Fruit fly (Drosophila melanogaster) whole organism, pupa: Measurements from ENCODE around the gene CG31323.

ENCODE experiments used
- CG10348 ChIP-seq: fragments of 200-800 bp; sonication (Bioruptor generic); IDR thresholded peaks from 2 replicates; pipeline ENCODE4 v1.3.6; 2022; ENCODE audit warnings: missing biosample characterization, missing genetic modification characterization
- CG14655 ChIP-seq: fragments of 200-800 bp; sonication (Bioruptor generic); optimal IDR thresholded peaks from 3 replicates; lab custom pipeline; 2017; ENCODE audit warnings: mild to moderate bottlenecking, missing biosample characterization, missing genetic modification reagents, missing genetic modification characterization
- CG17806 ChIP-seq: fragments of 200-800 bp; sonication (Bioruptor generic); optimal IDR thresholded peaks from 2 replicates; lab custom pipeline; 2018; ENCODE audit warnings: missing biosample characterization, mild to moderate bottlenecking, missing genetic modification characterization, moderate library complexity
- CG4496 ChIP-seq: fragments of 200-800 bp; sonication (Bioruptor generic); IDR thresholded peaks from 3 replicates; pipeline ENCODE4 v1.3.6; 2022; ENCODE audit warnings: missing biosample characterization, missing genetic modification characterization
- CG8301 ChIP-seq: fragments of 200-800 bp; sonication (Bioruptor generic); optimal IDR thresholded peaks from 2 replicates; lab custom pipeline; 2018; ENCODE audit warnings: missing biosample characterization, mild to moderate bottlenecking, missing genetic modification characterization
- EcR ChIP-seq: fragments of 200-800 bp; sonication (Bioruptor generic); optimal IDR thresholded peaks from 3 replicates; lab custom pipeline; 2019; ENCODE audit warnings: missing biosample characterization, missing genetic modification characterization, mild to moderate bottlenecking, moderate library complexity, missing genetic modification reagents
- Ets98B ChIP-seq: fragments of 200-800 bp; sonication (Bioruptor generic); IDR thresholded peaks from 2 replicates; pipeline ENCODE4 v1.3.6; 2022; ENCODE audit warnings: missing biosample characterization, missing genetic modification characterization
- rn ChIP-seq: fragments of 200-800 bp; sonication (Bioruptor generic); IDR thresholded peaks from 2 replicates; pipeline ENCODE4 v1.3.6; 2022; ENCODE audit warnings: missing biosample characterization, missing genetic modification characterization

- peak; percentile 88 for TF ChIP-seq CG4496 (GFP tag; lab: Robert Waterston, UW)
- TF ChIP-seq rn (GFP tag; lab: Robert Waterston, UW) = peak; percentile 39; the same call in 1 of the 2 replicates
- no peak for TF ChIP-seq CG10348 (GFP tag; lab: Robert Waterston, UW)
- peak; percentile 72 for TF ChIP-seq Ets98B (GFP tag; lab: Robert Waterston, UW)
- TF ChIP-seq CG17806 (tag; lab: Kevin White, UChicago) = no peak
- no peak for TF ChIP-seq EcR (GFP tag; lab: Kevin White, UChicago)
- peak; percentile 56 for TF ChIP-seq CG14655 (GFP tag; lab: Kevin White, UChicago)
- TF ChIP-seq CG8301 = peak; percentile 46
Observed at dm6 chr3R:26121785-26122184, 48.9 kb upstream of the CG31323 start.
